Worm (Caenorhabditis elegans) whole organism, L3 larva: Measurements from ENCODE around the gene F43E2.11.
A peak's percentile ranks its signal among the peaks of the same experiment; 100 is the strongest.

Source experiments
- ZK546.5 ChIP-seq: sonication (generic microtip); optimal IDR thresholded peaks from 2 replicates; lab custom pipeline; 2017; ENCODE audit warnings: missing biosample characterization, missing genetic modification characterization
- aly-2 ChIP-seq: fragments of 150-350 bp; optimal IDR thresholded peaks from 2 replicates; lab custom pipeline; 2014; ENCODE audit warnings: missing biosample characterization, missing genetic modification characterization
- ama-1 ChIP-seq: fragments of 150-350 bp; optimal IDR thresholded peaks from 2 replicates; lab custom pipeline; 2018
- ceh-16 ChIP-seq: sonication (generic microtip); optimal IDR thresholded peaks from 2 replicates; lab custom pipeline; 2017; ENCODE audit warnings: missing biosample characterization, missing genetic modification characterization
- ceh-28 ChIP-seq: fragments of 150-350 bp; optimal IDR thresholded peaks from 2 replicates; lab custom pipeline; 2014; ENCODE audit warnings: missing biosample characterization, missing genetic modification reagents, missing genetic modification characterization
- ceh-9 ChIP-seq: sonication (generic microtip); optimal IDR thresholded peaks from 2 replicates; lab custom pipeline; 2018; ENCODE audit warnings: missing biosample characterization, missing genetic modification characterization
- daf-12 ChIP-seq: fragments of 150-350 bp; optimal IDR thresholded peaks from 2 replicates; lab custom pipeline; 2014; ENCODE audit warnings: missing biosample characterization, missing genetic modification reagents, missing genetic modification characterization
- egl-27 ChIP-seq: sonication (generic microtip); optimal IDR thresholded peaks from 4 replicates; lab custom pipeline; 2017; ENCODE audit warnings: missing biosample characterization, missing genetic modification reagents, missing genetic modification characterization
- egl-5 ChIP-seq: fragments of 150-350 bp; optimal IDR thresholded peaks from 2 replicates; lab custom pipeline; 2017; ENCODE audit warnings: missing biosample characterization, missing genetic modification reagents, missing genetic modification characterization, inconsistent platforms
- elt-1 ChIP-seq: fragments of 150-350 bp; optimal IDR thresholded peaks from 2 replicates; lab custom pipeline; 2014; ENCODE audit warnings: missing biosample characterization, missing genetic modification characterization
- elt-2 ChIP-seq: sonication (generic microtip); optimal IDR thresholded peaks from 2 replicates; lab custom pipeline; 2016; ENCODE audit warnings: missing genetic modification reagents, mild to moderate bottlenecking, missing genetic modification characterization, missing compliant biosample characterization
- eor-1 ChIP-seq, 2 experiments: fragments of 150-350 bp; optimal IDR thresholded peaks; 2 replicates each; lab custom pipeline; 2014 to 2018; ENCODE audit warnings: missing biosample characterization in 2 of 2, missing genetic modification characterization in 2 of 2
- fkh-10 ChIP-seq: sonication (generic microtip); optimal IDR thresholded peaks from 2 replicates; lab custom pipeline; 2017; ENCODE audit warnings: missing biosample characterization, missing genetic modification reagents, missing genetic modification characterization
- fos-1 ChIP-seq: fragments of 150-350 bp; optimal IDR thresholded peaks from 2 replicates; lab custom pipeline; 2014; ENCODE audit warnings: missing biosample characterization, missing genetic modification characterization
- hmg-11 ChIP-seq: sonication (generic microtip); optimal IDR thresholded peaks from 2 replicates; lab custom pipeline; 2016; ENCODE audit warnings: missing genetic modification characterization, missing compliant biosample characterization
- jun-1 ChIP-seq: fragments of 150-350 bp; optimal IDR thresholded peaks from 2 replicates; lab custom pipeline; 2014; ENCODE audit warnings: missing biosample characterization, missing genetic modification reagents, missing genetic modification characterization
- lin-15B ChIP-seq: fragments of 150-350 bp; optimal IDR thresholded peaks from 2 replicates; lab custom pipeline; 2014; ENCODE audit warnings: missing biosample characterization, missing genetic modification characterization
- lin-39 ChIP-seq: fragments of 150-350 bp; optimal IDR thresholded peaks from 2 replicates; lab custom pipeline; 2018; ENCODE audit warnings: missing biosample characterization, missing genetic modification reagents, missing genetic modification characterization
- lsy-12 ChIP-seq: sonication (generic microtip); optimal IDR thresholded peaks from 2 replicates; lab custom pipeline; 2016; ENCODE audit warnings: mild to moderate bottlenecking, missing genetic modification characterization, missing compliant biosample characterization
- mdl-1 ChIP-seq: fragments of 150-350 bp; optimal IDR thresholded peaks from 2 replicates; lab custom pipeline; 2014; ENCODE audit warnings: missing biosample characterization, missing genetic modification characterization
- mml-1 ChIP-seq: fragments of 150-350 bp; sonication (generic microtip); optimal IDR thresholded peaks from 3 replicates; lab custom pipeline; 2014; ENCODE audit warnings: missing biosample characterization, missing genetic modification characterization
- nfya-1 ChIP-seq: sonication (generic microtip); optimal IDR thresholded peaks from 2 replicates; lab custom pipeline; 2017; ENCODE audit warnings: missing genetic modification characterization, mild to moderate bottlenecking, missing compliant biosample characterization, antibody characterized with exemption, moderate library complexity; ENCODE audit not compliant: insufficient read depth
- nhr-11 ChIP-seq: fragments of 150-350 bp; optimal IDR thresholded peaks from 2 replicates; lab custom pipeline; 2014; ENCODE audit warnings: missing biosample characterization, missing genetic modification characterization
- nhr-25 ChIP-seq: sonication (generic microtip); optimal IDR thresholded peaks from 2 replicates; lab custom pipeline; 2017; ENCODE audit warnings: missing biosample characterization, missing genetic modification characterization
- nhr-43 ChIP-seq: sonication (generic microtip); optimal IDR thresholded peaks from 2 replicates; lab custom pipeline; 2016; ENCODE audit warnings: mild to moderate bottlenecking, missing genetic modification characterization, missing compliant biosample characterization; ENCODE audit not compliant: poor library complexity, severe bottlenecking
- nhr-67 ChIP-seq: fragments of 150-350 bp; optimal IDR thresholded peaks from 2 replicates; lab custom pipeline; 2014; ENCODE audit warnings: missing biosample characterization, missing genetic modification characterization
- nhr-77 ChIP-seq: fragments of 150-350 bp; optimal IDR thresholded peaks from 2 replicates; lab custom pipeline; 2014; ENCODE audit warnings: missing biosample characterization, missing genetic modification characterization
- pha-4 ChIP-seq: fragments of 150-350 bp; optimal IDR thresholded peaks from 2 replicates; lab custom pipeline; 2014; ENCODE audit warnings: missing biosample characterization, missing genetic modification reagents, missing genetic modification characterization
- skn-1 ChIP-seq: fragments of 150-350 bp; optimal IDR thresholded peaks from 2 replicates; lab custom pipeline; 2014; ENCODE audit warnings: missing biosample characterization, missing genetic modification characterization
- snpc-4 ChIP-seq: fragments of 150-350 bp; optimal IDR thresholded peaks from 2 replicates; lab custom pipeline; 2014; ENCODE audit warnings: missing biosample characterization, missing genetic modification characterization
- tbx-2 ChIP-seq: sonication (generic microtip); optimal IDR thresholded peaks from 2 replicates; lab custom pipeline; 2016; ENCODE audit warnings: mild to moderate bottlenecking, missing genetic modification characterization, missing compliant biosample characterization
- unc-39 ChIP-seq: sonication (generic microtip); optimal IDR thresholded peaks from 4 replicates; lab custom pipeline; 2017; ENCODE audit warnings: missing biosample characterization, missing genetic modification characterization
- unc-62 ChIP-seq: fragments of 150-350 bp; sonication (generic microtip); optimal IDR thresholded peaks from 4 replicates; lab custom pipeline; 2014; ENCODE audit warnings: missing biosample characterization, missing genetic modification reagents, missing genetic modification characterization
- ztf-4 ChIP-seq: fragments of 150-350 bp; optimal IDR thresholded peaks from 2 replicates; lab custom pipeline; 2014; ENCODE audit warnings: missing biosample characterization, missing genetic modification characterization

The F43E2.11 gene

ce11 chrII:7331224-7331623 is 38.9 kb downstream of the F43E2.11 start, which contains the start of gene npax-1:
npax-1 (minus strand) TSS chrII:7331324.
- no peak for TF ChIP-seq ceh-9 (tag; lab: Kevin White, UChicago)

ce11 chrII:7326997-7327396 is 43.1 kb downstream of the F43E2.11 start:
- peak; percentile 39 for TF ChIP-seq tbx-2 (tag; lab: Kevin White, UChicago)
- no peak for TF ChIP-seq nhr-25 (tag; lab: Kevin White, UChicago)
- peak; percentile 30 for TF ChIP-seq hmg-11
- peak; percentile 78 for TF ChIP-seq nfya-1 (tag; lab: Kevin White, UChicago)
- TF ChIP-seq mml-1 (tag; lab: Kevin White, UChicago), result no peak
- peak; percentile 77 for TF ChIP-seq lin-39
- TF ChIP-seq aly-2, result no peak
- TF ChIP-seq jun-1 (tag; lab: Kevin White, UChicago), result no peak
- TF ChIP-seq mdl-1 (tag; lab: Kevin White, UChicago), result peak; percentile 22
- no peak for TF ChIP-seq unc-62 (GFP tag; lab: Kevin White, UChicago)
- peak; percentile 21 for TF ChIP-seq lin-15B
- TF ChIP-seq nhr-11, result peak; percentile 7
- TF ChIP-seq ZK546.5 (tag; lab: Kevin White, UChicago), result no peak
- TF ChIP-seq elt-1 (tag; lab: Kevin White, UChicago), result no peak
- no peak for TF ChIP-seq nhr-77 (tag; lab: Kevin White, UChicago)
- peak; percentile 16 for TF ChIP-seq snpc-4 (tag; lab: Kevin White, UChicago)
- TF ChIP-seq egl-5 (tag; lab: Kevin White, UChicago), result peak; percentile 24
- no peak for TF ChIP-seq ztf-4 (tag; lab: Kevin White, UChicago)
- TF ChIP-seq pha-4, result no peak
- peak; percentile 72 for TF ChIP-seq fkh-10
- no peak for TF ChIP-seq ceh-28
- peak; percentile 18 for TF ChIP-seq lsy-12 (tag; lab: Kevin White, UChicago)
- TF ChIP-seq nhr-67 (tag; lab: Kevin White, UChicago), result no peak

- TF ChIP-seq fkh-10 (peak; percentile 60), nfya-1 (tag; lab: Kevin White, UChicago) (no peak), mml-1 (tag; lab: Kevin White, UChicago) (no peak), ztf-4 (tag; lab: Kevin White, UChicago) (no peak), elt-2 (no peak), nhr-25 (tag; lab: Kevin White, UChicago) (no peak)
Measured at ce11 chrII:7326199-7326598, 43.9 kb downstream of the F43E2.11 start.

- TF ChIP-seq ceh-16 (no peak), nhr-67 (tag; lab: Kevin White, UChicago) (no peak), egl-27 (tag; lab: Kevin White, UChicago) (no peak), pha-4 (no peak), fos-1 (tag; lab: Kevin White, UChicago) (no peak), egl-5 (tag; lab: Kevin White, UChicago) (no peak), aly-2 (no peak), eor-1 (tag; optimal IDR thresholded peaks at IDR 0.05; lab: Kevin White, UChicago) (no peak), skn-1 (tag; lab: Kevin White, UChicago) (no peak), ceh-9 (tag; lab: Kevin White, UChicago) (no peak), nhr-43 (no peak), mdl-1 (tag; lab: Kevin White, UChicago) (no peak), nhr-11 (no peak), hmg-11 (no peak), lin-39 (peak; percentile 37), nhr-25 (tag; lab: Kevin White, UChicago) (no peak), jun-1 (tag; lab: Kevin White, UChicago) (no peak), nfya-1 (tag; lab: Kevin White, UChicago) (peak; percentile 37), unc-39 (no peak), elt-1 (tag; lab: Kevin White, UChicago) (no peak), fkh-10 (peak; percentile 67)
Measured at ce11 chrII:7325063-7325480, 45.0 kb downstream of the F43E2.11 start.

- no peak for TF ChIP-seq fos-1 (tag; lab: Kevin White, UChicago)
- TF ChIP-seq daf-12, result no peak
- no peak for TF ChIP-seq aly-2
- TF ChIP-seq ama-1, result peak; percentile 8
Measured at ce11 chrII:7323925-7324324, 46.2 kb downstream of the F43E2.11 start, which contains the start of gene F21D12.3. F21D12.3 (minus strand) TSS chrII:7324025.
